Fruit fly (Drosophila melanogaster): ENCODE results near the gene CG12278.

DNA sequence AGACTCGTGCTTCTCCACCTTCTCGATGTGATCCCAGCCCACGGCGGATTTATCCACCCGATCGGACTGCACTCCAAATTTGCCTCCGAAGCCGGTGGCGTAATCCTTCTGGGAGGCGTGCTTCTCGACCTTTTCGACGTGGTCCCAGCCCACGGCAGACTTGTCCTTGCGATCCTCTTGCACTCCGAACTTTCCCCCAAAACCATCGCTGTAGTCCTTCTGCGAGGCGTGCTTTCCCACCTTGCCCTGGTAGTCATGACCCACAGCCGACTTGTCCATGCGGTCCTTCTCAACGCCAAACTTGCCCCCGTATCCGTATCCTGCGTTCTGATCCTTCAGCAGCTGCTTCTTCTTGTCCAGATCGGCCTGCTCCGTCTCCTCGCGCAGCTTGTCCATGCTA, 19.6 kb downstream of the CG12278 start:
- TF ChIP-seq sage (GFP tag; optimal IDR thresholded peaks at IDR 0.05) (no peak), Mio (GFP tag; optimal IDR thresholded peaks at IDR 0.05) (no peak), br (GFP tag; optimal IDR thresholded peaks at IDR 0.05) (no peak), ey (GFP tag; optimal IDR thresholded peaks at IDR 0.05) (no peak), Abd-B (GFP tag; optimal IDR thresholded peaks at IDR 0.05) (no peak), Sp1 (GFP tag; optimal IDR thresholded peaks at IDR 0.05) (no peak), dsf (GFP tag; optimal IDR thresholded peaks at IDR 0.05; ENCODE audit: borderline replicate concordance) (no peak)
